Worm (Caenorhabditis elegans) whole organism, young adult: ENCODE measurements around the gene F28G4.4.

Source experiments
- B0261.1 ChIP-seq: sonication (generic microtip); optimal IDR thresholded peaks from 2 replicates; lab custom pipeline; 2016; ENCODE audit warnings: mild to moderate bottlenecking, missing genetic modification characterization, moderate library complexity, missing compliant biosample characterization
- C17E4.6 ChIP-seq: fragments of 200-800 bp; sonication (Bioruptor generic); IDR thresholded peaks from 2 replicates; pipeline ENCODE4 v1.3.6; 2022; ENCODE audit warnings: missing genetic modification reagents, missing genetic modification characterization, missing compliant biosample characterization
- D2030.7 ChIP-seq: fragments of 200-800 bp; sonication (Bioruptor generic); IDR thresholded peaks from 2 replicates; pipeline ENCODE4 v1.3.6; 2022; ENCODE audit warnings: missing genetic modification reagents, missing genetic modification characterization, missing compliant biosample characterization
- F10E7.11 ChIP-seq: sonication (generic microtip); optimal IDR thresholded peaks from 2 replicates; lab custom pipeline; 2017; ENCODE audit warnings: mild to moderate bottlenecking, missing genetic modification characterization, moderate library complexity, missing compliant biosample characterization
- F23B12.7 ChIP-seq: sonication (generic microtip); optimal IDR thresholded peaks from 2 replicates; lab custom pipeline; 2017; ENCODE audit warnings: missing genetic modification characterization, mild to moderate bottlenecking, missing compliant biosample characterization, antibody characterized with exemption, moderate library complexity; ENCODE audit not compliant: insufficient read depth
- F33H1.4 ChIP-seq: fragments of 200-800 bp; sonication (Bioruptor generic); IDR thresholded peaks from 2 replicates; pipeline ENCODE4 v1.3.6; 2022; ENCODE audit warnings: missing genetic modification reagents, missing genetic modification characterization, missing compliant biosample characterization
- F37B4.10 ChIP-seq: fragments of 200-800 bp; sonication (Bioruptor generic); IDR thresholded peaks from 2 replicates; pipeline ENCODE4 v1.3.6; 2022; ENCODE audit warnings: missing genetic modification characterization, missing compliant biosample characterization
- F39B2.1 ChIP-seq: fragments of 200-800 bp; sonication (Bioruptor generic); IDR thresholded peaks from 2 replicates; pipeline ENCODE4 v1.3.6; 2022; ENCODE audit warnings: missing genetic modification reagents, missing genetic modification characterization, missing compliant biosample characterization
- F49E8.2 ChIP-seq: sonication (generic microtip); optimal IDR thresholded peaks from 3 replicates; lab custom pipeline; 2017; ENCODE audit warnings: missing genetic modification characterization, mild to moderate bottlenecking, missing compliant biosample characterization, antibody characterized with exemption, moderate library complexity; ENCODE audit not compliant: insufficient read depth
- T07F8.4 ChIP-seq: sonication (generic microtip); optimal IDR thresholded peaks from 2 replicates; lab custom pipeline; 2016; ENCODE audit warnings: mild to moderate bottlenecking, missing genetic modification characterization, moderate library complexity, missing compliant biosample characterization
- T26A5.8 ChIP-seq: sonication (generic microtip); optimal IDR thresholded peaks from 2 replicates; lab custom pipeline; 2016; ENCODE audit warnings: missing genetic modification characterization, missing compliant biosample characterization
- Y95B8A.8 ChIP-seq: fragments of 200-800 bp; sonication (Bioruptor generic); IDR thresholded peaks from 2 replicates; pipeline ENCODE4 v1.3.6; 2022; ENCODE audit warnings: missing genetic modification reagents, missing genetic modification characterization, missing compliant biosample characterization
- akir-1 ChIP-seq: fragments of 200-800 bp; sonication (Bioruptor generic); optimal IDR thresholded peaks from 2 replicates; lab custom pipeline; 2018; ENCODE audit warnings: mild to moderate bottlenecking, missing genetic modification characterization, moderate library complexity, missing compliant biosample characterization
- ama-1 ChIP-seq, 3 experiments: fragments of 150-350 bp in 1 of 3; sonication (generic microtip) in 2 of 3; optimal IDR thresholded peaks; 2 replicates each; lab custom pipeline; 2014 to 2018; ENCODE audit warnings: missing biosample characterization in 2 of 3, missing genetic modification characterization in 2 of 3, missing genetic modification reagents in 2 of 3
- ceh-58 ChIP-seq: fragments of 200-800 bp; sonication (Bioruptor generic); IDR thresholded peaks from 2 replicates; pipeline ENCODE4 v1.3.6; 2022; ENCODE audit warnings: missing genetic modification characterization, missing compliant biosample characterization
- ceh-91 ChIP-seq: fragments of 200-800 bp; sonication (Bioruptor generic); IDR thresholded peaks from 2 replicates; pipeline ENCODE4 v1.3.6; 2022; ENCODE audit warnings: missing genetic modification reagents, missing genetic modification characterization, missing compliant biosample characterization
- die-1 ChIP-seq: sonication (generic microtip); optimal IDR thresholded peaks from 2 replicates; lab custom pipeline; 2016; ENCODE audit warnings: missing genotype, mild to moderate bottlenecking, missing genetic modification characterization, missing compliant biosample characterization
- dox-1 ChIP-seq: fragments of 200-800 bp; sonication (Bioruptor generic); IDR thresholded peaks from 2 replicates; pipeline ENCODE4 v1.3.6; 2022; ENCODE audit warnings: missing genetic modification reagents, missing genetic modification characterization, missing compliant biosample characterization
- egl-18 ChIP-seq: fragments of 200-800 bp; sonication (Bioruptor generic); IDR thresholded peaks from 2 replicates; pipeline ENCODE4 v1.3.6; 2022; ENCODE audit warnings: missing genetic modification reagents, missing genetic modification characterization, missing compliant biosample characterization
- ekl-4 ChIP-seq: fragments of 200-800 bp; sonication (Bioruptor generic); IDR thresholded peaks from 2 replicates; pipeline ENCODE4 v1.3.6; 2022; ENCODE audit warnings: missing genetic modification reagents, missing genetic modification characterization, missing compliant biosample characterization
- ets-4 ChIP-seq: fragments of 200-800 bp; sonication (Bioruptor generic); optimal IDR thresholded peaks from 2 replicates; lab custom pipeline; 2018; ENCODE audit warnings: mild to moderate bottlenecking, missing genetic modification characterization, missing compliant biosample characterization
- fkh-3 ChIP-seq: sonication (generic microtip); optimal IDR thresholded peaks from 2 replicates; lab custom pipeline; 2016; ENCODE audit warnings: mild to moderate bottlenecking, missing genetic modification characterization, missing compliant biosample characterization
- lag-1 ChIP-seq: fragments of 200-800 bp; sonication (Bioruptor generic); IDR thresholded peaks from 2 replicates; pipeline ENCODE4 v1.3.6; 2022; ENCODE audit warnings: missing genetic modification reagents, missing genetic modification characterization, missing compliant biosample characterization
- madf-10 ChIP-seq: sonication (generic microtip); optimal IDR thresholded peaks from 2 replicates; lab custom pipeline; 2016; ENCODE audit warnings: mild to moderate bottlenecking, missing genetic modification characterization, missing compliant biosample characterization
- madf-3 ChIP-seq: fragments of 200-800 bp; sonication (Bioruptor generic); IDR thresholded peaks from 2 replicates; pipeline ENCODE4 v1.3.6; 2022; ENCODE audit warnings: missing genetic modification reagents, missing genetic modification characterization, missing compliant biosample characterization
- mxl-1 ChIP-seq: sonication (generic microtip); optimal IDR thresholded peaks from 2 replicates; lab custom pipeline; 2016; ENCODE audit warnings: missing genetic modification characterization, missing compliant biosample characterization
- nhr-90 ChIP-seq: sonication (generic microtip); optimal IDR thresholded peaks from 2 replicates; lab custom pipeline; 2016; ENCODE audit warnings: missing genotype, mild to moderate bottlenecking, missing genetic modification characterization, missing compliant biosample characterization
- pbrm-1 ChIP-seq: fragments of 200-800 bp; sonication (Bioruptor generic); IDR thresholded peaks from 2 replicates; pipeline ENCODE4 v1.3.6; 2022; ENCODE audit warnings: missing genetic modification reagents, missing genetic modification characterization, missing compliant biosample characterization
- repo-1 ChIP-seq: sonication (generic microtip); optimal IDR thresholded peaks from 2 replicates; lab custom pipeline; 2017; ENCODE audit warnings: mild to moderate bottlenecking, missing genetic modification characterization, missing compliant biosample characterization
- snpc-4 ChIP-seq, 5 experiments: fragments of 150-350 bp in 1 of 5; sonication (generic microtip) in 4 of 5; optimal IDR thresholded peaks; 2 replicates each; lab custom pipeline; 2014 to 2018; ENCODE audit warnings: missing genetic modification characterization in 5 of 5, missing biosample characterization in 3 of 5, antibody characterized with exemption in 2 of 5, mild to moderate bottlenecking in 2 of 5, missing compliant biosample characterization in 2 of 5, missing genotype in 2 of 5, moderate library complexity in 2 of 5, missing genetic modification reagents in 1 of 5
- xnd-1 ChIP-seq: sonication (generic microtip); optimal IDR thresholded peaks from 2 replicates; lab custom pipeline; 2016; ENCODE audit warnings: missing genotype, missing genetic modification reagents, missing genetic modification characterization, missing compliant biosample characterization
- ztf-22 ChIP-seq: fragments of 200-800 bp; sonication (Bioruptor generic); optimal IDR thresholded peaks from 2 replicates; lab custom pipeline; 2018; ENCODE audit warnings: mild to moderate bottlenecking, missing genetic modification characterization, moderate library complexity, missing compliant biosample characterization
- ztf-3 ChIP-seq: fragments of 200-800 bp; sonication (Bioruptor generic); optimal IDR thresholded peaks from 2 replicates; lab custom pipeline; 2018; ENCODE audit warnings: mild to moderate bottlenecking, missing genetic modification characterization, missing compliant biosample characterization

The F28G4.4 gene

ce11 chrV:16302439-16302838 is 16.7 kb upstream of the F28G4.4 start, which contains the start of the genes C31A11.13 and oac-6:
TSS of gene C31A11.13 (minus strand) at chrV:16302551.
TSS of gene oac-6 (plus strand) at chrV:16302717.
- TF ChIP-seq ets-4 (no peak), snpc-4 (GFP tag; optimal IDR thresholded peaks at IDR 0.05; lab: Kevin White, UChicago) (no peak), snpc-4 (tag; optimal IDR thresholded peaks at IDR 0.05; lab: Kevin White, UChicago) (peak in 2 of 4 experiments; percentile 14 to 41)
- TF ChIP-seq, all 124 proteins: peak for 1

ce11 chrV:16300276-16300675 is 14.6 kb upstream of the F28G4.4 start, which contains the start of gene srbc-82:
TSS of gene srbc-82 (plus strand) at chrV:16300576.
- TF ChIP-seq F33H1.4 (GFP tag; lab: Robert Waterston, UW) (no peak), nhr-90 (tag; lab: Kevin White, UChicago) (no peak), ztf-3 (GFP tag; lab: Kevin White, UChicago) (no peak), pbrm-1 (GFP tag; lab: Robert Waterston, UW) (no peak), repo-1 (tag; lab: Kevin White, UChicago) (no peak), egl-18 (GFP tag; lab: Robert Waterston, UW) (no peak), F49E8.2 (no peak), ceh-91 (GFP tag; lab: Robert Waterston, UW) (no peak)

ce11 chrV:16299834-16300233 is 14.1 kb upstream of the F28G4.4 start:
- TF ChIP-seq madf-10 (tag; lab: Kevin White, UChicago) (peak; percentile 97), Y95B8A.8 (GFP tag; lab: Robert Waterston, UW) (no peak), F33H1.4 (GFP tag; lab: Robert Waterston, UW) (no peak)

ce11 chrV:16298669-16299068 is 13.0 kb upstream of the F28G4.4 start, which contains the start of gene srbc-84:
TSS of gene srbc-84 (plus strand) at chrV:16298969.
- TF ChIP-seq die-1 (tag; lab: Kevin White, UChicago): no peak
- no peak for TF ChIP-seq akir-1
- no peak for TF ChIP-seq F23B12.7
- TF ChIP-seq ets-4: no peak
- no peak for TF ChIP-seq ceh-58
- no peak for TF ChIP-seq B0261.1
- no peak for TF ChIP-seq madf-3
- no peak for TF ChIP-seq ztf-22 (GFP tag; lab: Kevin White, UChicago)
- TF ChIP-seq lag-1 (GFP tag; lab: Robert Waterston, UW): no peak
- no peak for TF ChIP-seq F49E8.2
- no peak for TF ChIP-seq mxl-1
- TF ChIP-seq C17E4.6: no peak

ce11 chrV:16297070-16297469 is 11.4 kb upstream of the F28G4.4 start, which contains the start of gene srbc-83:
TSS of gene srbc-83 (plus strand) at chrV:16297370.
- TF ChIP-seq fkh-3 (tag; lab: Kevin White, UChicago) (no peak), F37B4.10 (GFP tag; lab: Robert Waterston, UW) (no peak), ztf-3 (GFP tag; lab: Kevin White, UChicago) (no peak), T07F8.4 (no peak), dox-1 (GFP tag; lab: Robert Waterston, UW) (no peak), F39B2.1 (no peak), F10E7.11 (tag; lab: Kevin White, UChicago) (no peak), Y95B8A.8 (GFP tag; lab: Robert Waterston, UW) (no peak), ama-1 (optimal IDR thresholded peaks at IDR 0.05; lab: Kevin White, UChicago) (no peak), ama-1 (GFP tag; optimal IDR thresholded peaks at IDR 0.05; lab: Kevin White, UChicago) (no peak), ekl-4 (no peak), madf-3 (no peak), T26A5.8 (tag; lab: Kevin White, UChicago) (no peak), D2030.7 (no peak), xnd-1 (tag; lab: Kevin White, UChicago) (no peak)
- TF ChIP-seq, all 124 proteins: peak for 0
